Fruit fly (Drosophila melanogaster): Measurements from ENCODE around the gene CG7110.
A peak's percentile ranks its signal among the peaks of the same experiment; 100 is the strongest.

CG7110 gene

DNA sequence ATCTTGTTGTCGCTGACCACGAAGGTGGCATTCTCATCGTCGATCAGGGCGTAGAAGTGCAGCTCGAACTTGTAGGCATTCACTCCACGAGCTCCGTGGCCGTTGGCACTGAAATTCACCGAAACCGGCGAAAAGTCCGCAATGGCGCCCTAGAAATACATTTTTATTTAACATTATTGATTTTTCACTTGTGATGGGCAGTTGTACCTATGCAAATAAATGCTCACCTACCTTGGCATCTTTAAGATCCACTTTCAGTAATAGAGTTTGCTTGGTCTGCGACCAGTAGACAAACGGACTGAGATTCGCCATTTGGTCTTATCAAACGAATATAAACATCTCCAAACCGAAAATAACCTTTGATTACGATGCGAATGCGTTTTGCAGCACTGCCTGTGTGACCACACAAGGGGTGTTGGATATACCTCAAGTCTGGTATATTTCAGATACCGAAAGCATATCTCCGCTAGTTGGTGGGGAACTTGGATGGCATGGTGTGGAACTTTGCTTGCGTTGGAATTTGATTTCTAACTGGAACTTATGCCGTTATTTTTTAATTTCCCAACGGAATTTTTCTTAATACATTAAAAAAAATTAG, 46.6 kb downstream of the CG7110 start, which contains the start of gene Hacd2 (continued):
- TF ChIP-seq Mrtf (GFP tag; IDR thresholded peaks at IDR 0.05) (no peak), CG11093 (GFP tag; IDR thresholded peaks at IDR 0.05) (no peak), Dfd (GFP tag; optimal IDR thresholded peaks at IDR 0.05) (no peak), CG13296 (GFP tag; optimal IDR thresholded peaks at IDR 0.05) (no peak), lab (GFP tag; optimal IDR thresholded peaks at IDR 0.05) (peak; percentile 3), zen2 (GFP tag; IDR thresholded peaks at IDR 0.05; ENCODE audit: partially characterized antibody) (no peak), E2f1 (GFP tag; IDR thresholded peaks at IDR 0.05) (no peak), so (GFP tag; IDR thresholded peaks at IDR 0.05) (no peak), maf-S (GFP tag; optimal IDR thresholded peaks at IDR 0.05) (peak; percentile 24), Six4 (GFP tag; optimal IDR thresholded peaks at IDR 0.05) (no peak), gcm2 (GFP tag; optimal IDR thresholded peaks at IDR 0.05) (no peak), BEAF-32 (GFP tag; optimal IDR thresholded peaks at IDR 0.05) (peak; percentile 45), CG7786 (GFP tag; optimal IDR thresholded peaks at IDR 0.05) (peak; percentile 23), rib (GFP tag; IDR thresholded peaks at IDR 0.05) (peak; percentile 32; the same call in 1 of the 2 replicates), Xbp1 (GFP tag; optimal IDR thresholded peaks at IDR 0.05) (peak; percentile 35), croc (GFP tag; conservative IDR thresholded peaks at IDR 0.05) (no peak), CG9817 (tag; optimal IDR thresholded peaks at IDR 0.05) (no peak), B-H2 (GFP tag; optimal IDR thresholded peaks at IDR 0.05) (peak; percentile 34), CG30403 (GFP tag; optimal IDR thresholded peaks at IDR 0.05) (no peak), CrebB (tag; optimal IDR thresholded peaks at IDR 0.05) (no peak), CG13287 (GFP tag; IDR thresholded peaks at IDR 0.05; ENCODE audit: partially characterized antibody) (peak; percentile 74; the same call in 1 of the 2 replicates), fd64A (GFP tag; optimal IDR thresholded peaks at IDR 0.05) (no peak), twi (tag; optimal IDR thresholded peaks at IDR 0.05) (no peak), ssp (GFP tag; IDR thresholded peaks at IDR 0.05) (0 out of 2 replicates have a peak, but pooled peaks have one; percentile 10), CG18262 (tag; optimal IDR thresholded peaks at IDR 0.05) (no peak), ara (GFP tag; IDR thresholded peaks at IDR 0.05) (no peak), Poxn (GFP tag; IDR thresholded peaks at IDR 0.05) (no peak), Asciz (GFP tag; optimal IDR thresholded peaks at IDR 0.05) (no peak), Dad (GFP tag; optimal IDR thresholded peaks at IDR 0.05) (peak; percentile 65), Dll (GFP tag; IDR thresholded peaks at IDR 0.05; ENCODE audit: partially characterized antibody) (no peak), gce (GFP tag; IDR thresholded peaks at IDR 0.05) (no peak), az2 (GFP tag; optimal IDR thresholded peaks at IDR 0.05) (no peak), CG2678 (tag; optimal IDR thresholded peaks at IDR 0.05) (no peak), tx (GFP tag; optimal IDR thresholded peaks at IDR 0.05) (no peak), CG18599 (GFP tag; optimal IDR thresholded peaks at IDR 0.05) (no peak), PHDP (tag; optimal IDR thresholded peaks at IDR 0.05) (peak; percentile 19), CG10959 (GFP tag; IDR thresholded peaks at IDR 0.05) (no peak), toy (GFP tag; IDR thresholded peaks at IDR 0.05) (no peak), NFAT (GFP tag; IDR thresholded peaks at IDR 0.05) (peak; percentile 35; the same call in 1 of the 2 replicates), crol (GFP tag; IDR thresholded peaks at IDR 0.05) (no peak), luna (GFP tag; optimal IDR thresholded peaks at IDR 0.05) (no peak), tgo (GFP tag; IDR thresholded peaks at IDR 0.05) (no peak), CG10366 (GFP tag; IDR thresholded peaks at IDR 0.05) (no peak), CG5180 (GFP tag; optimal IDR thresholded peaks at IDR 0.05) (no peak), CG17328 (GFP tag; IDR thresholded peaks at IDR 0.05) (no peak), Oli (tag; optimal IDR thresholded peaks at IDR 0.05) (no peak), unpg (GFP tag; optimal IDR thresholded peaks at IDR 0.05) (no peak), chinmo (GFP tag; IDR thresholded peaks at IDR 0.05; ENCODE audit: partially characterized antibody) (peak; percentile 52; the same call in 1 of the 4 replicates), Sox100B (GFP tag; optimal IDR thresholded peaks at IDR 0.05) (no peak), CG14860 (GFP tag; IDR thresholded peaks at IDR 0.05; ENCODE audit: partially characterized antibody) (0 out of 3 replicates have a peak, but pooled peaks have one; percentile 11)
